Worm (Caenorhabditis elegans) whole organism, L4 larva: ENCODE data around the gene dct-8.

Experiments used
- D1046.2 ChIP-seq: fragments of 200-800 bp; sonication (Bioruptor generic); IDR thresholded peaks from 2 replicates; pipeline ENCODE4 v1.3.6; 2022; ENCODE audit warnings: missing genetic modification characterization, missing compliant biosample characterization
- F10B5.3 ChIP-seq: sonication (generic microtip); optimal IDR thresholded peaks from 2 replicates; lab custom pipeline; 2016; ENCODE audit warnings: mild to moderate bottlenecking, missing genetic modification characterization, missing compliant biosample characterization
- F44E2.7 ChIP-seq: fragments of 200-800 bp; sonication (Bioruptor generic); IDR thresholded peaks from 2 replicates; pipeline ENCODE4 v2.1.2; 2022; ENCODE audit warnings: missing genetic modification characterization, missing compliant biosample characterization
- F49E8.2 ChIP-seq: sonication (generic microtip); optimal IDR thresholded peaks from 2 replicates; lab custom pipeline; 2016; ENCODE audit warnings: missing compliant biosample characterization, mild to moderate bottlenecking, missing genetic modification characterization, borderline replicate concordance
- T20F7.1 ChIP-seq: fragments of 200-800 bp; sonication (Bioruptor generic); optimal IDR thresholded peaks from 2 replicates; lab custom pipeline; 2018; ENCODE audit warnings: mild to moderate bottlenecking, missing genetic modification characterization, missing compliant biosample characterization
- Y5F2A.4 ChIP-seq: fragments of 200-800 bp; sonication (Bioruptor generic); optimal IDR thresholded peaks from 2 replicates; lab custom pipeline; 2018; ENCODE audit warnings: mild to moderate bottlenecking, missing genetic modification characterization, missing compliant biosample characterization
- ZK337.2 ChIP-seq: fragments of 200-800 bp; sonication (Bioruptor generic); IDR thresholded peaks from 2 replicates; pipeline ENCODE4 v1.3.6; 2022; ENCODE audit warnings: missing genetic modification reagents, missing genetic modification characterization, missing compliant biosample characterization
- ZK546.5 ChIP-seq, 2 experiments: sonication (generic microtip); optimal IDR thresholded peaks; 2 replicates each; lab custom pipeline; 2017; ENCODE audit warnings: missing biosample characterization in 2 of 2, missing genetic modification characterization in 2 of 2
- ama-1 ChIP-seq: fragments of 150-350 bp; optimal IDR thresholded peaks from 2 replicates; lab custom pipeline; 2014; ENCODE audit warnings: inconsistent platforms, mixed read lengths
- ceh-82 ChIP-seq: sonication (generic microtip); optimal IDR thresholded peaks from 2 replicates; lab custom pipeline; 2017; ENCODE audit warnings: missing biosample characterization, missing genetic modification characterization
- ces-1 ChIP-seq: fragments of 150-350 bp; sonication (generic microtip); optimal IDR thresholded peaks from 4 replicates; lab custom pipeline; 2014; ENCODE audit warnings: missing biosample characterization, missing genetic modification reagents, missing genetic modification characterization
- ctbp-1 ChIP-seq: fragments of 200-800 bp; sonication (Bioruptor generic); IDR thresholded peaks from 2 replicates; pipeline ENCODE4 v1.3.6; 2022; ENCODE audit warnings: missing genetic modification reagents, missing genetic modification characterization, missing compliant biosample characterization
- daf-12 ChIP-seq: fragments of 150-350 bp; optimal IDR thresholded peaks from 2 replicates; lab custom pipeline; 2014; ENCODE audit warnings: missing biosample characterization, missing genetic modification reagents, missing genetic modification characterization
- daf-16 ChIP-seq, 3 experiments: sonication (generic microtip); optimal IDR thresholded peaks; 2 replicates each; lab custom pipeline; 2016 to 2017; ENCODE audit warnings: missing genetic modification characterization in 3 of 3, missing genetic modification reagents in 3 of 3, mild to moderate bottlenecking in 2 of 3, missing compliant biosample characterization in 2 of 3, missing biosample characterization in 1 of 3, moderate library complexity in 1 of 3
- daf-19 ChIP-seq: fragments of 200-800 bp; sonication (Bioruptor generic); conservative IDR thresholded peaks from 2 replicates; pipeline ENCODE4 v1.3.6; 2022; ENCODE audit warnings: missing genetic modification characterization, missing compliant biosample characterization
- dmd-8 ChIP-seq: fragments of 200-800 bp; sonication (Bioruptor generic); IDR thresholded peaks from 2 replicates; pipeline ENCODE4 v1.3.6; 2022; ENCODE audit warnings: missing genetic modification characterization, missing compliant biosample characterization
- dpl-1 ChIP-seq: fragments of 150-350 bp; optimal IDR thresholded peaks from 2 replicates; lab custom pipeline; 2014; ENCODE audit warnings: missing biosample characterization, missing genetic modification reagents, missing genetic modification characterization
- duxl-1 ChIP-seq: sonication (generic microtip); optimal IDR thresholded peaks from 2 replicates; lab custom pipeline; 2016; ENCODE audit warnings: mild to moderate bottlenecking, missing genetic modification characterization, moderate library complexity, missing compliant biosample characterization; ENCODE audit not compliant: poor library complexity
- egl-43 ChIP-seq: fragments of 200-800 bp; sonication (Bioruptor generic); IDR thresholded peaks from 2 replicates; pipeline ENCODE4 v1.3.6; 2022; ENCODE audit warnings: missing genetic modification reagents, missing genetic modification characterization, missing compliant biosample characterization
- fkh-10 ChIP-seq: fragments of 150-350 bp; optimal IDR thresholded peaks from 2 replicates; lab custom pipeline; 2014; ENCODE audit warnings: missing biosample characterization, missing genetic modification reagents, missing genetic modification characterization
- fos-1 ChIP-seq: fragments of 150-350 bp; optimal IDR thresholded peaks from 2 replicates; lab custom pipeline; 2014; ENCODE audit warnings: missing biosample characterization, missing genetic modification characterization
- gei-8 ChIP-seq: fragments of 200-800 bp; sonication (Bioruptor generic); optimal IDR thresholded peaks from 2 replicates; lab custom pipeline; 2018; ENCODE audit warnings: mild to moderate bottlenecking, missing genetic modification characterization, missing compliant biosample characterization
- hmg-1.1 ChIP-seq: fragments of 200-800 bp; sonication (Bioruptor generic); IDR thresholded peaks from 2 replicates; pipeline ENCODE4 v1.3.6; 2022; ENCODE audit warnings: missing genetic modification reagents, missing genetic modification characterization, missing compliant biosample characterization
- jun-1 ChIP-seq: fragments of 150-350 bp; optimal IDR thresholded peaks from 2 replicates; lab custom pipeline; 2014; ENCODE audit warnings: missing biosample characterization, missing genetic modification reagents, missing genetic modification characterization
- lim-7 ChIP-seq: fragments of 200-800 bp; sonication (Bioruptor generic); IDR thresholded peaks from 2 replicates; pipeline ENCODE4 v1.3.6; 2022; ENCODE audit warnings: missing genetic modification characterization, missing compliant biosample characterization
- lin-1 ChIP-seq: fragments of 200-800 bp; sonication (Bioruptor generic); IDR thresholded peaks from 2 replicates; pipeline ENCODE4 v1.3.6; 2022; ENCODE audit warnings: missing genetic modification reagents, missing genetic modification characterization, missing compliant biosample characterization
- lin-38 ChIP-seq: fragments of 200-800 bp; sonication (Bioruptor generic); IDR thresholded peaks from 2 replicates; pipeline ENCODE4 v1.3.6; 2022; ENCODE audit warnings: missing genetic modification reagents, missing genetic modification characterization, missing compliant biosample characterization
- madf-9 ChIP-seq: fragments of 200-800 bp; sonication (Bioruptor generic); conservative IDR thresholded peaks from 2 replicates; pipeline ENCODE4 v1.3.6; 2022; ENCODE audit warnings: missing genetic modification reagents, missing genetic modification characterization, missing compliant biosample characterization
- mdl-1 ChIP-seq, 2 experiments: fragments of 150-350 bp in 1 of 2; sonication (generic microtip) in 1 of 2; optimal IDR thresholded peaks; 2 replicates each; lab custom pipeline; 2014 to 2017; ENCODE audit warnings: missing biosample characterization in 2 of 2, missing genetic modification characterization in 2 of 2
- mep-1 ChIP-seq: fragments of 150-350 bp; sonication (generic microtip); optimal IDR thresholded peaks from 3 replicates; lab custom pipeline; 2014; ENCODE audit warnings: missing biosample characterization, missing genetic modification characterization
- mxl-3 ChIP-seq: fragments of 200-800 bp; sonication (Bioruptor generic); optimal IDR thresholded peaks from 2 replicates; lab custom pipeline; 2018; ENCODE audit warnings: mild to moderate bottlenecking, missing genetic modification characterization, missing compliant biosample characterization
- nhr-111 ChIP-seq: fragments of 200-800 bp; sonication (Bioruptor generic); optimal IDR thresholded peaks from 2 replicates; lab custom pipeline; 2018; ENCODE audit warnings: mild to moderate bottlenecking, missing genetic modification characterization, missing compliant biosample characterization
- nhr-25 ChIP-seq: sonication (generic microtip); optimal IDR thresholded peaks from 2 replicates; lab custom pipeline; 2017; ENCODE audit warnings: missing genetic modification characterization, mild to moderate bottlenecking, missing compliant biosample characterization, antibody characterized with exemption, moderate library complexity, borderline replicate concordance; ENCODE audit not compliant: insufficient read depth
- nhr-28 ChIP-seq: fragments of 150-350 bp; optimal IDR thresholded peaks from 2 replicates; lab custom pipeline; 2014; ENCODE audit warnings: missing biosample characterization, missing genetic modification characterization
- nhr-6 ChIP-seq: fragments of 150-350 bp; optimal IDR thresholded peaks from 2 replicates; lab custom pipeline; 2014; ENCODE audit warnings: missing biosample characterization, missing genetic modification characterization
- nhr-76 ChIP-seq: fragments of 150-350 bp; optimal IDR thresholded peaks from 2 replicates; lab custom pipeline; 2014; ENCODE audit warnings: missing biosample characterization, missing genetic modification characterization
- pha-4 ChIP-seq, 2 experiments: fragments of 150-350 bp in 1 of 2; fragments of 200-800 bp in 1 of 2; sonication (Bioruptor generic) in 1 of 2; IDR thresholded peaks in 1 of 2; optimal IDR thresholded peaks in 1 of 2; 2 replicates each; pipeline versions ENCODE4 v1.3.6 to Lab custom; 2014 to 2022; ENCODE audit warnings: missing genetic modification characterization in 2 of 2, missing genetic modification reagents in 2 of 2, missing biosample characterization in 1 of 2, missing compliant biosample characterization in 1 of 2
- skn-1 ChIP-seq: fragments of 150-350 bp; optimal IDR thresholded peaks from 2 replicates; lab custom pipeline; 2014; ENCODE audit warnings: missing biosample characterization, missing genetic modification characterization
- snpc-1.2 ChIP-seq: fragments of 200-800 bp; sonication (Bioruptor generic); IDR thresholded peaks from 2 replicates; pipeline ENCODE4 v1.3.6; 2022; ENCODE audit warnings: missing genetic modification reagents, missing genetic modification characterization, missing compliant biosample characterization
- tra-1 ChIP-seq: fragments of 200-800 bp; sonication (Bioruptor generic); IDR thresholded peaks from 2 replicates; pipeline ENCODE4 v1.3.6; 2022; ENCODE audit warnings: missing genetic modification reagents, missing genetic modification characterization, missing compliant biosample characterization
- unc-62 ChIP-seq, 3 experiments: fragments of 150-350 bp in 1 of 3; sonication (generic microtip); optimal IDR thresholded peaks in 2 of 3; peaks in 1 of 3; 1 replicate in 1 of 3; 2 replicates in 2 of 3; lab custom pipeline; 2014 to 2017; ENCODE audit warnings: missing biosample characterization in 3 of 3, missing genetic modification characterization in 3 of 3, missing genetic modification reagents in 3 of 3, missing genotype in 1 of 3
- vab-7 ChIP-seq: fragments of 200-800 bp; sonication (Bioruptor generic); IDR thresholded peaks from 2 replicates; pipeline ENCODE4 v1.3.6; 2022; ENCODE audit warnings: missing genetic modification reagents, missing genetic modification characterization, missing compliant biosample characterization
- zip-11 ChIP-seq: fragments of 200-800 bp; sonication (Bioruptor generic); IDR thresholded peaks from 2 replicates; pipeline ENCODE4 v1.3.6; 2022; ENCODE audit warnings: missing genetic modification characterization, missing compliant biosample characterization
- zip-2 ChIP-seq: fragments of 150-350 bp; optimal IDR thresholded peaks from 2 replicates; lab custom pipeline; 2014; ENCODE audit warnings: missing biosample characterization, missing genetic modification characterization

Gene dct-8

ce11 chrIV:3899719-3900554, 5.1 kb downstream of the dct-8 start, which contains the start of gene srz-62 (continued):
- TF ChIP-seq skn-1 (tag; lab: Kevin White, UChicago) (no peak), lim-7 (GFP tag; lab: Robert Waterston, UW) (no peak), F10B5.3 (no peak), mep-1 (no peak), nhr-28 (peak; percentile 97), dmd-8 (GFP tag; lab: Robert Waterston, UW) (no peak), daf-16 (GFP tag; optimal IDR thresholded peaks at IDR 0.05; lab: Kevin White, UChicago) (peak in 1 of 2 experiments; percentile 76), daf-16 (tag; optimal IDR thresholded peaks at IDR 0.05; lab: Kevin White, UChicago) (peak; percentile 97), vab-7 (GFP tag; lab: Robert Waterston, UW) (no peak), hmg-1.1 (GFP tag; lab: Robert Waterston, UW) (no peak), madf-9 (GFP tag; lab: Robert Waterston, UW) (no peak), jun-1 (tag; lab: Kevin White, UChicago) (peak; percentile 80), nhr-25 (tag; lab: Kevin White, UChicago) (no peak), nhr-6 (tag; lab: Kevin White, UChicago) (peak; percentile 75), snpc-1.2 (GFP tag; lab: Robert Waterston, UW) (no peak), ctbp-1 (GFP tag; lab: Robert Waterston, UW) (no peak), nhr-111 (no peak), ZK337.2 (no peak), Y5F2A.4 (GFP tag; lab: Kevin White, UChicago) (no peak), pha-4 (GFP tag; IDR thresholded peaks at IDR 0.05; lab: Robert Waterston, UW) (no peak), pha-4 (tag; optimal IDR thresholded peaks at IDR 0.05; lab: Kevin White, UChicago) (peak; percentile 16), gei-8 (GFP tag; lab: Kevin White, UChicago) (no peak), ces-1 (GFP tag; lab: Kevin White, UChicago) (no peak), mxl-3 (GFP tag; lab: Kevin White, UChicago) (peak; percentile 13), daf-12 (tag; lab: Kevin White, UChicago) (no peak), unc-62 (GFP tag; optimal IDR thresholded peaks at IDR 0.05 in 1 of 2; lab: Kevin White, UChicago) (peak in 1 of 2 experiments; percentile 63), unc-62 (tag; optimal IDR thresholded peaks at IDR 0.05; lab: Kevin White, UChicago) (no peak), F44E2.7 (GFP tag; lab: Robert Waterston, UW) (no peak), zip-11 (no peak), ceh-82 (tag; lab: Kevin White, UChicago) (no peak), zip-2 (no peak), mdl-1 (tag; optimal IDR thresholded peaks at IDR 0.05; lab: Kevin White, UChicago) (peak in 1 of 2 experiments; percentile 70), nhr-76 (tag; lab: Kevin White, UChicago) (no peak), dpl-1 (GFP tag; lab: Kevin White, UChicago) (no peak), lin-1 (peak; percentile 97), duxl-1 (peak; percentile 47), egl-43 (GFP tag; lab: Robert Waterston, UW) (no peak), F49E8.2 (no peak), tra-1 (peak; percentile 95), ZK546.5 (tag; optimal IDR thresholded peaks at IDR 0.05; lab: Kevin White, UChicago) (no peak), T20F7.1 (peak; percentile 53), daf-19 (GFP tag; lab: Robert Waterston, UW) (no peak), fkh-10 (GFP tag; lab: Kevin White, UChicago) (no peak), ama-1 (no peak), D1046.2 (GFP tag; lab: Robert Waterston, UW) (no peak), lin-38 (no peak), fos-1 (tag; lab: Kevin White, UChicago) (peak; percentile 87)
- TF ChIP-seq, all 104 proteins: peak for 21
